Fruit fly (Drosophila melanogaster): ENCODE results near the gene GATAd.

GATAd gene

dm6 chr2L:10339212-10339721, 5.7 kb downstream of the GATAd start, which contains the start of gene SamDC (continued):
- TF ChIP-seq knrl (GFP tag; IDR thresholded peaks at IDR 0.05; ENCODE audit: partially characterized antibody) (peak; percentile 87), CG2875 (GFP tag; optimal IDR thresholded peaks at IDR 0.05) (no peak), wor (GFP tag; IDR thresholded peaks at IDR 0.05) (no peak), CG10147 (GFP tag; optimal IDR thresholded peaks at IDR 0.05) (no peak), CG4707 (GFP tag; optimal IDR thresholded peaks at IDR 0.05) (peak; percentile 8), CG5180 (GFP tag; optimal IDR thresholded peaks at IDR 0.05) (peak; percentile 59), oc (tag; optimal IDR thresholded peaks at IDR 0.05) (no peak), CG6813 (GFP tag; optimal IDR thresholded peaks at IDR 0.05) (peak; percentile 46), CG34224 (GFP tag; IDR thresholded peaks at IDR 0.05; ENCODE audit: partially characterized antibody) (peak; percentile 79), chn (GFP tag; optimal IDR thresholded peaks at IDR 0.05) (peak; percentile 10), Deaf1 (tag; optimal IDR thresholded peaks at IDR 0.05) (no peak), sna (GFP tag; IDR thresholded peaks at IDR 0.05; ENCODE audit: partially characterized antibody) (peak; percentile 63), Poxn (GFP tag; IDR thresholded peaks at IDR 0.05) (no peak), nau (GFP tag; optimal IDR thresholded peaks at IDR 0.05) (no peak), gcm (GFP tag; optimal IDR thresholded peaks at IDR 0.05) (no peak), CG15514 (GFP tag; optimal IDR thresholded peaks at IDR 0.05) (peak; percentile 80), HmgD (GFP tag; optimal IDR thresholded peaks at IDR 0.05) (peak; percentile 27), MBD-R2 (GFP tag; IDR thresholded peaks at IDR 0.05) (peak; percentile 78), stwl (tag; optimal IDR thresholded peaks at IDR 0.05) (peak; percentile 78), chinmo (GFP tag; IDR thresholded peaks at IDR 0.05; ENCODE audit: partially characterized antibody) (peak; percentile 90; the same call in 3 of the 4 replicates), CG9817 (tag; optimal IDR thresholded peaks at IDR 0.05) (peak; percentile 29), tna (GFP tag; IDR thresholded peaks at IDR 0.05; ENCODE audit: partially characterized antibody) (peak; percentile 77), CG15269 (tag; optimal IDR thresholded peaks at IDR 0.05) (peak; percentile 72), CG18764 (GFP tag; optimal IDR thresholded peaks at IDR 0.05) (peak; percentile 5), CG7963 (GFP tag; IDR thresholded peaks at IDR 0.05; ENCODE audit: partially characterized antibody) (peak; percentile 76), CG6689 (GFP tag; IDR thresholded peaks at IDR 0.05) (0 out of 2 replicates have a peak, but pooled peaks have one; percentile 24), HHEX (GFP tag; optimal IDR thresholded peaks at IDR 0.05) (peak; percentile 48), sisA (GFP tag; IDR thresholded peaks at IDR 0.05) (no peak), CG17568 (GFP tag; optimal IDR thresholded peaks at IDR 0.05) (no peak), Dp (GFP tag; optimal IDR thresholded peaks at IDR 0.05) (peak; percentile 17), hbn (GFP tag; IDR thresholded peaks at IDR 0.05; ENCODE audit: partially characterized antibody) (peak; percentile 54), sens (GFP tag) (peak; percentile 84), en (GFP tag; optimal IDR thresholded peaks at IDR 0.05) (no peak), psq (GFP tag; optimal IDR thresholded peaks at IDR 0.05) (peak; percentile 38), Dref (GFP tag; IDR thresholded peaks at IDR 0.05) (peak; percentile 91), lbe (GFP tag; optimal IDR thresholded peaks at IDR 0.05) (peak; percentile 13), CG17385 (GFP tag; optimal IDR thresholded peaks at IDR 0.05) (peak; percentile 48), dpn (GFP tag; optimal IDR thresholded peaks at IDR 0.05) (peak; percentile 33 to 47), Dad (GFP tag; optimal IDR thresholded peaks at IDR 0.05) (peak; percentile 5), CoRest (tag; optimal IDR thresholded peaks at IDR 0.05) (peak; percentile 66), CG17328 (GFP tag; IDR thresholded peaks at IDR 0.05) (peak; percentile 24; the same call in 1 of the 2 replicates), CG31441 (GFP tag; IDR thresholded peaks at IDR 0.05) (peak; percentile 49; the same call in 1 of the 2 replicates), CG18476 (GFP tag; optimal IDR thresholded peaks at IDR 0.05) (no peak), CG18619 (GFP tag; optimal IDR thresholded peaks at IDR 0.05) (no peak), CG33213 (GFP tag; optimal IDR thresholded peaks at IDR 0.05) (peak; percentile 34), emc (GFP tag; optimal IDR thresholded peaks at IDR 0.05) (no peak), ewg (GFP tag; optimal IDR thresholded peaks at IDR 0.05) (no peak), Nf-YC (tag; optimal IDR thresholded peaks at IDR 0.05) (no peak), unpg (GFP tag; optimal IDR thresholded peaks at IDR 0.05) (peak; percentile 57)

Measured in whole organism, embryonic.